Fruit fly (Drosophila melanogaster) whole organism, embryonic: ENCODE data around the gene Usp5.

Source experiments
- Adf1 ChIP-seq: fragments of 200-800 bp; sonication (Bioruptor generic); IDR thresholded peaks from 2 replicates; pipeline ENCODE4 v1.3.6; 2022; ENCODE audit warnings: missing biosample characterization, missing genetic modification characterization
- BEAF-32 ChIP-seq: fragments of 200-800 bp; sonication (Bioruptor generic); optimal IDR thresholded peaks from 3 replicates; lab custom pipeline; 2017; ENCODE audit warnings: missing biosample characterization, missing genetic modification characterization, mild to moderate bottlenecking, moderate library complexity, missing genetic modification reagents
- CG10267 ChIP-seq: fragments of 200-800 bp; sonication (Bioruptor generic); optimal IDR thresholded peaks from 2 replicates; lab custom pipeline; 2018; ENCODE audit warnings: missing biosample characterization, mild to moderate bottlenecking, missing genetic modification characterization, moderate library complexity
- CG11247 ChIP-seq: fragments of 200-800 bp; sonication (Bioruptor generic); IDR thresholded peaks from 2 replicates; pipeline ENCODE4 v1.3.6; 2022; ENCODE audit warnings: missing biosample characterization, missing genetic modification characterization
- CG11504 ChIP-seq: fragments of 200-800 bp; sonication (Bioruptor generic); optimal IDR thresholded peaks from 3 replicates; lab custom pipeline; 2019; ENCODE audit warnings: missing biosample characterization, mild to moderate bottlenecking, missing genetic modification characterization, moderate library complexity
- CG15479 ChIP-seq: fragments of 200-800 bp; sonication (Bioruptor generic); optimal IDR thresholded peaks from 3 replicates; lab custom pipeline; 2019; ENCODE audit warnings: missing biosample characterization, mild to moderate bottlenecking, missing genetic modification characterization, moderate library complexity
- CG15514 ChIP-seq: fragments of 200-800 bp; sonication (Bioruptor generic); optimal IDR thresholded peaks from 3 replicates; lab custom pipeline; 2017; ENCODE audit warnings: missing biosample characterization, missing genetic modification characterization, mild to moderate bottlenecking, moderate library complexity, missing genetic modification reagents
- CG2129 ChIP-seq: fragments of 200-800 bp; sonication (Bioruptor generic); IDR thresholded peaks from 2 replicates; pipeline ENCODE4 v1.3.6; 2022; ENCODE audit warnings: missing biosample characterization, missing genetic modification characterization; ENCODE audit not compliant: partially characterized antibody
- CG2199 ChIP-seq: fragments of 200-800 bp; sonication (Bioruptor generic); IDR thresholded peaks from 3 replicates; pipeline ENCODE4 v1.3.6; 2022; ENCODE audit warnings: missing biosample characterization, missing genetic modification characterization
- CG3065 ChIP-seq: fragments of 200-800 bp; sonication (Bioruptor generic); optimal IDR thresholded peaks from 2 replicates; lab custom pipeline; 2016; ENCODE audit warnings: missing biosample characterization, missing genetic modification characterization
- CG7745 ChIP-seq: fragments of 200-800 bp; sonication (Bioruptor generic); optimal IDR thresholded peaks from 2 replicates; lab custom pipeline; 2018; ENCODE audit warnings: missing biosample characterization, mild to moderate bottlenecking, missing genetic modification characterization, moderate library complexity
- CG8281 ChIP-seq: fragments of 200-800 bp; sonication (Bioruptor generic); optimal IDR thresholded peaks from 2 replicates; lab custom pipeline; 2018; ENCODE audit warnings: missing biosample characterization, mild to moderate bottlenecking, missing genetic modification characterization, moderate library complexity
- CG8765 ChIP-seq: fragments of 200-800 bp; sonication (Bioruptor generic); IDR thresholded peaks from 2 replicates; pipeline ENCODE4 v1.3.6; 2022; ENCODE audit warnings: missing biosample characterization, missing genetic modification characterization
- Doc3 ChIP-seq: fragments of 200-800 bp; sonication (Bioruptor generic); IDR thresholded peaks from 3 replicates; pipeline ENCODE4 v1.3.6; 2022; ENCODE audit warnings: missing biosample characterization, missing genetic modification characterization; ENCODE audit not compliant: partially characterized antibody
- Hmx ChIP-seq: fragments of 200-800 bp; sonication (Bioruptor generic); optimal IDR thresholded peaks from 2 replicates; lab custom pipeline; 2016; ENCODE audit warnings: missing biosample characterization, missing genetic modification characterization
- Jarid2 ChIP-seq: fragments of 200-800 bp; sonication (Bioruptor generic); optimal IDR thresholded peaks from 3 replicates; lab custom pipeline; 2017; ENCODE audit warnings: mild to moderate bottlenecking, missing biosample characterization, missing genetic modification reagents, missing genetic modification characterization
- Lpt ChIP-seq: fragments of >200 bp; optimal IDR thresholded peaks from 2 replicates; lab custom pipeline; 2018; ENCODE audit warnings: missing biosample characterization, missing genetic modification characterization
- Mrtf ChIP-seq: fragments of 200-800 bp; sonication (Bioruptor generic); IDR thresholded peaks from 3 replicates; pipeline ENCODE4 v1.3.6; 2022; ENCODE audit warnings: missing biosample characterization, missing genetic modification characterization
- Nf-YC ChIP-seq: fragments of 200-800 bp; optimal IDR thresholded peaks from 3 replicates; lab custom pipeline; 2019; ENCODE audit warnings: missing biosample characterization, mild to moderate bottlenecking, missing genetic modification characterization, moderate library complexity
- Opbp ChIP-seq: fragments of 200-800 bp; sonication (Bioruptor generic); IDR thresholded peaks from 3 replicates; pipeline ENCODE4 v1.3.6; 2022; ENCODE audit warnings: missing biosample characterization, missing genetic modification characterization; ENCODE audit not compliant: partially characterized antibody
- Optix ChIP-seq: fragments of 200-800 bp; sonication (Bioruptor generic); IDR thresholded peaks from 3 replicates; pipeline ENCODE4 v1.3.6; 2022; ENCODE audit warnings: missing biosample characterization, missing genetic modification characterization
- Poxn ChIP-seq: fragments of 200-800 bp; sonication (Bioruptor generic); IDR thresholded peaks from 2 replicates; pipeline ENCODE4 v1.3.6; 2022; ENCODE audit warnings: missing biosample characterization, missing genetic modification characterization
- Sox102F ChIP-seq: fragments of 200-800 bp; sonication (Bioruptor generic); optimal IDR thresholded peaks from 2 replicates; lab custom pipeline; 2018; ENCODE audit warnings: missing biosample characterization, mild to moderate bottlenecking, missing genetic modification characterization, moderate library complexity
- Ssrp ChIP-seq: fragments of 200-800 bp; sonication (Bioruptor generic); optimal IDR thresholded peaks from 2 replicates; lab custom pipeline; 2018; ENCODE audit warnings: missing biosample characterization, mild to moderate bottlenecking, missing genetic modification characterization, moderate library complexity
- Vsx1 ChIP-seq: fragments of 200-800 bp; sonication (Bioruptor generic); optimal IDR thresholded peaks from 2 replicates; lab custom pipeline; 2017; ENCODE audit warnings: missing biosample characterization, mild to moderate bottlenecking, missing genetic modification characterization, missing genetic modification reagents
- cas ChIP-seq: fragments of 200-800 bp; sonication (Bioruptor generic); IDR thresholded peaks from 2 replicates; pipeline ENCODE4 v1.3.6; 2022; ENCODE audit warnings: missing biosample characterization, missing genetic modification characterization
- caup ChIP-seq: fragments of 200-800 bp; sonication (Bioruptor generic); optimal IDR thresholded peaks from 3 replicates; lab custom pipeline; 2017; ENCODE audit warnings: missing biosample characterization, mild to moderate bottlenecking, missing genetic modification characterization, moderate library complexity; ENCODE audit not compliant: severe bottlenecking
- chinmo ChIP-seq: fragments of 200-800 bp; sonication (Bioruptor generic); IDR thresholded peaks from 4 replicates; pipeline ENCODE4 v1.3.6; 2022; ENCODE audit warnings: missing biosample characterization, missing genetic modification characterization; ENCODE audit not compliant: partially characterized antibody
- dm ChIP-seq: fragments of 200-800 bp; sonication (Bioruptor generic); optimal IDR thresholded peaks from 3 replicates; lab custom pipeline; 2016; ENCODE audit warnings: missing biosample characterization, missing genetic modification characterization
- eve ChIP-seq, 2 experiments: fragments of >200 bp; optimal IDR thresholded peaks; 2 replicates each; lab custom pipeline; 2017; ENCODE audit warnings: missing biosample characterization in 2 of 2, missing genetic modification characterization in 2 of 2
- fu2 ChIP-seq: fragments of 200-800 bp; sonication (Bioruptor generic); optimal IDR thresholded peaks from 2 replicates; lab custom pipeline; 2016; ENCODE audit warnings: missing biosample characterization, missing genetic modification characterization
- gt ChIP-seq: fragments of 200-800 bp; sonication (Bioruptor generic); IDR thresholded peaks from 2 replicates; pipeline ENCODE4 v1.3.6; 2022; ENCODE audit warnings: missing biosample characterization, missing genetic modification characterization
- jumu ChIP-seq: fragments of 200-800 bp; sonication (Bioruptor generic); optimal IDR thresholded peaks from 3 replicates; lab custom pipeline; 2016; ENCODE audit warnings: missing biosample characterization, missing genetic modification characterization
- knrl ChIP-seq: fragments of 200-800 bp; sonication (Bioruptor generic); IDR thresholded peaks from 3 replicates; pipeline ENCODE4 v1.3.6; 2022; ENCODE audit warnings: missing biosample characterization, missing genetic modification characterization; ENCODE audit not compliant: partially characterized antibody
- mirr ChIP-seq: fragments of 200-800 bp; sonication (Bioruptor generic); optimal IDR thresholded peaks from 3 replicates; lab custom pipeline; 2018; ENCODE audit warnings: missing biosample characterization, mild to moderate bottlenecking, missing genetic modification characterization
- ro ChIP-seq: fragments of 200-800 bp; sonication (Bioruptor generic); IDR thresholded peaks from 2 replicates; pipeline ENCODE4 v1.3.6; 2022; ENCODE audit warnings: missing biosample characterization, missing genetic modification characterization
- schlank ChIP-seq: fragments of 200-800 bp; sonication (Bioruptor generic); optimal IDR thresholded peaks from 2 replicates; lab custom pipeline; 2018; ENCODE audit warnings: missing biosample characterization, mild to moderate bottlenecking, missing genetic modification characterization
- slbo ChIP-seq: fragments of 200-800 bp; sonication (Bioruptor generic); IDR thresholded peaks from 2 replicates; pipeline ENCODE4 v1.3.6; 2022; ENCODE audit warnings: missing biosample characterization, missing genetic modification characterization
- stc ChIP-seq: fragments of 200-800 bp; sonication (Bioruptor generic); IDR thresholded peaks from 2 replicates; pipeline ENCODE4 v1.3.6; 2022; ENCODE audit warnings: missing biosample characterization, missing genetic modification characterization
- trh ChIP-seq: fragments of 200-800 bp; sonication (Bioruptor generic); optimal IDR thresholded peaks from 2 replicates; lab custom pipeline; 2016; ENCODE audit warnings: missing biosample characterization, missing genetic modification characterization
- unc-4 ChIP-seq: fragments of 200-800 bp; sonication (Bioruptor generic); IDR thresholded peaks from 2 replicates; pipeline ENCODE4 v1.3.6; 2022; ENCODE audit warnings: missing biosample characterization, missing genetic modification characterization; ENCODE audit not compliant: partially characterized antibody
- vnd ChIP-seq: fragments of 200-800 bp; sonication (Bioruptor generic); IDR thresholded peaks from 3 replicates; pipeline ENCODE4 v1.3.6; 2022; ENCODE audit warnings: missing biosample characterization, missing genetic modification characterization; ENCODE audit not compliant: partially characterized antibody
- zfh2 ChIP-seq: fragments of 200-800 bp; sonication (Bioruptor generic); optimal IDR thresholded peaks from 2 replicates; lab custom pipeline; 2016; ENCODE audit warnings: missing biosample characterization, missing genetic modification characterization

The Usp5 gene

DNA sequence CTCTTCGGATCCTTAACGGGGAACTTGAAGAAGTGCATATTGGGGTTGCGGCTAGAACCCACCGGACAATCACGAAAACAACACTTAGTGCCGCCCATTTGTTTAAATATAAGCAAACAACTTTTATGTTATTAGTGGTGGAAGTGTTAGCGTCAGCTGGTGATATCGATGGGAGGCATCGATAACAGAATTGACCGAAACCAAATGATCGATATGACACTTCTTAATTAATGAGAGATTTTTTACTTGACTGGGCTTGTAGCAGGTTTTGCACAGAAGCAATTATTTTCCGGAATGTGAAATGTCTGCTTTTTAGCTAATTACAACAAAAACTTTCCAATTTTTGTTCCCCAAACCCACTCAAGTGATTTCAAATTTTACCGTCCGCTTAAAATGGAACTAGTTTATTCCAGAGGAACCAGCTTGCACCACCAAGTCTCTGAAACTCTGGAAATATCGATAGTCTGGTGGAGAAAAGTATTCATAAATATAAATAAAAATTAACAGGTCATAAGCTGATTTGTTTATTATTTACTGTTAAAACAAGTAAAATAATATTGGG lies 44.3 kb upstream of the Usp5 start, which contains the start of gene CG14965 (continued):
- TF ChIP-seq BEAF-32 (GFP tag; lab: Kevin White, UChicago) (peak; percentile 95), CG2199 (GFP tag; lab: Robert Waterston, UW) (no peak), Jarid2 (GFP tag; lab: Kevin White, UChicago) (no peak), slbo (GFP tag; lab: Robert Waterston, UW) (no peak), Hmx (no peak), CG2129 (GFP tag; lab: Robert Waterston, UW) (peak; percentile 86), unc-4 (GFP tag; lab: Robert Waterston, UW) (peak; percentile 95), dm (GFP tag; lab: Kevin White, UChicago) (no peak), Poxn (GFP tag; lab: Robert Waterston, UW) (no peak), ro (GFP tag; lab: Robert Waterston, UW) (no peak), mirr (GFP tag; lab: Kevin White, UChicago) (no peak), CG3065 (GFP tag; lab: Kevin White, UChicago) (no peak), Adf1 (GFP tag; lab: Robert Waterston, UW) (no peak), CG7745 (no peak), jumu (GFP tag; lab: Kevin White, UChicago) (no peak), cas (GFP tag; lab: Robert Waterston, UW) (no peak), Mrtf (GFP tag; lab: Robert Waterston, UW) (no peak), vnd (GFP tag; lab: Robert Waterston, UW) (peak; percentile 87), caup (GFP tag; lab: Kevin White, UChicago) (no peak), Nf-YC (tag; lab: Kevin White, UChicago) (no peak), Sox102F (GFP tag; lab: Kevin White, UChicago) (no peak), Lpt (GFP tag; lab: Kevin White, UChicago) (no peak), gt (GFP tag; lab: Robert Waterston, UW) (no peak), zfh2 (GFP tag; lab: Kevin White, UChicago) (no peak), stc (GFP tag; lab: Robert Waterston, UW) (no peak), CG8765 (GFP tag; lab: Robert Waterston, UW) (no peak), Ssrp (no peak), fu2 (GFP tag; lab: Kevin White, UChicago) (no peak), Doc3 (GFP tag; lab: Robert Waterston, UW) (peak; percentile 90), eve (GFP tag; optimal IDR thresholded peaks at IDR 0.05; lab: Kevin White, UChicago) (no peak), schlank (tag; lab: Kevin White, UChicago) (no peak), knrl (GFP tag; lab: Robert Waterston, UW) (peak; percentile 91), Opbp (GFP tag; lab: Robert Waterston, UW) (peak; percentile 82; the same call in 2 of the 3 replicates), CG15514 (peak; percentile 99), CG10267 (tag; lab: Kevin White, UChicago) (no peak), trh (no peak), CG8281 (tag; lab: Kevin White, UChicago) (no peak), CG11247 (GFP tag; lab: Robert Waterston, UW) (no peak), Optix (no peak), chinmo (GFP tag; lab: Robert Waterston, UW) (no peak; the same call in 3 of the 4 replicates), Vsx1 (no peak), CG11504 (tag; lab: Kevin White, UChicago) (no peak), CG15479 (GFP tag; lab: Kevin White, UChicago) (peak; percentile 79)
